Worm (Caenorhabditis elegans): ENCODE measurements around the gene C35D10.12.

DNA sequence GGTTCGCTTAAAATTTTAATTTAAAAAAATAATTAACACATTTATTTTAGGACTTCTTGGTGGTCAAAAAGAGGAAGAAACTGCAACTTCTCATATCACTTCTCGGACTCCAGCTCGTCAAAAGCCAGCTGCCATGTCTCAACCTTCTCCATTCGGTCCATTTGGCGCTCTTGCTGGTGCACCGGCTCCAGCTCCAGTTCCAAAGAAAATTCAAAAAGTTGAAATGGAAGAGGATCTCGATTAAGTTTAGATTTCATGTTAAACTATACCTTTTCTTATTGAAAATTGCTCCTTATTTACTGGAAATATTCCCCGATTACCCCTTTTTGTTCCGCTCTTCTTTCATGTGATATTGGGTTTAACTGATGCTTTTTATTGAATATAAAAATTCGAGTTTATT, 39.2 kb upstream of the C35D10.12 start:
- no peak for TF ChIP-seq flh-1 (GFP tag; optimal IDR thresholded peaks at IDR 0.05)
- no peak for TF ChIP-seq mab-5 (tag; optimal IDR thresholded peaks at IDR 0.05)
- no peak for TF ChIP-seq elt-3 (tag; optimal IDR thresholded peaks at IDR 0.05)
- no peak for TF ChIP-seq ztf-11 (tag; optimal IDR thresholded peaks at IDR 0.05)
- no peak for TF ChIP-seq snpc-4 (tag; optimal IDR thresholded peaks at IDR 0.05)
- TF ChIP-seq pha-4 (tag; optimal IDR thresholded peaks at IDR 0.05): no peak
- no peak for TF ChIP-seq elt-1 (tag; optimal IDR thresholded peaks at IDR 0.05; ENCODE audit: borderline replicate concordance, insufficient read depth)
